Worm (Caenorhabditis elegans) whole organism, early embryonic: ENCODE data around the gene C23F12.3.

Source experiments
- B0310.2 ChIP-seq: sonication (generic microtip); optimal IDR thresholded peaks from 2 replicates; lab custom pipeline; 2016; ENCODE audit warnings: mild to moderate bottlenecking, missing genetic modification characterization, missing compliant biosample characterization
- aly-1 ChIP-seq: sonication (generic microtip); optimal IDR thresholded peaks from 2 replicates; lab custom pipeline; 2016; ENCODE audit warnings: missing genetic modification characterization, missing compliant biosample characterization
- ama-1 ChIP-seq: fragments of 150-350 bp; optimal IDR thresholded peaks from 2 replicates; lab custom pipeline; 2014
- ceh-13 ChIP-seq: fragments of 200-800 bp; sonication (Bioruptor generic); optimal IDR thresholded peaks from 2 replicates; lab custom pipeline; 2018; ENCODE audit warnings: mild to moderate bottlenecking, missing genetic modification characterization, missing compliant biosample characterization
- flt-1 ChIP-seq: fragments of 200-800 bp; sonication (Bioruptor generic); IDR thresholded peaks from 2 replicates; pipeline ENCODE4 v1.3.6; 2022; ENCODE audit warnings: missing genetic modification characterization, missing compliant biosample characterization
- hmbx-1 ChIP-seq: sonication (generic microtip); optimal IDR thresholded peaks from 2 replicates; lab custom pipeline; 2016; ENCODE audit warnings: mild to moderate bottlenecking, missing genetic modification characterization, missing compliant biosample characterization
- pes-1 ChIP-seq: fragments of 200-800 bp; sonication (Bioruptor generic); IDR thresholded peaks from 2 replicates; pipeline ENCODE4 v1.3.6; 2022; ENCODE audit warnings: missing genetic modification reagents, missing genetic modification characterization, missing compliant biosample characterization
- sea-1 ChIP-seq: fragments of 200-800 bp; sonication (Bioruptor generic); conservative IDR thresholded peaks from 2 replicates; pipeline ENCODE4 v1.3.6; 2022; ENCODE audit warnings: missing genetic modification characterization, missing compliant biosample characterization
- tbx-11 ChIP-seq: fragments of 200-800 bp; sonication (Bioruptor generic); IDR thresholded peaks from 2 replicates; pipeline ENCODE4 v1.3.6; 2022; ENCODE audit warnings: missing genetic modification characterization, missing compliant biosample characterization
- tra-4 ChIP-seq: sonication (generic microtip); optimal IDR thresholded peaks from 2 replicates; lab custom pipeline; 2017; ENCODE audit warnings: missing genetic modification characterization, missing compliant biosample characterization

- TF ChIP-seq sea-1 (GFP tag; lab: Robert Waterston, UW) (no peak), pes-1 (GFP tag; lab: Robert Waterston, UW) (no peak), ama-1 (no peak), ceh-13 (GFP tag; lab: Kevin White, UChicago) (no peak), aly-1 (no peak), flt-1 (GFP tag; lab: Robert Waterston, UW) (no peak), B0310.2 (tag; lab: Kevin White, UChicago) (no peak), tra-4 (no peak), hmbx-1 (tag; lab: Kevin White, UChicago) (no peak), tbx-11 (GFP tag; lab: Robert Waterston, UW) (no peak)
These were observed 41.4 kb upstream of the C23F12.3 start, which contains the start of gene flp-20 for ce11 chrX:9349844-9350556.
